Worm (Caenorhabditis elegans) whole organism, L3 larva: ENCODE measurements around the gene frpr-2.

Experiments used
- ceh-16 ChIP-seq: sonication (generic microtip); optimal IDR thresholded peaks from 2 replicates; lab custom pipeline; 2017; ENCODE audit warnings: missing biosample characterization, missing genetic modification characterization
- ceh-9 ChIP-seq: sonication (generic microtip); optimal IDR thresholded peaks from 2 replicates; lab custom pipeline; 2018; ENCODE audit warnings: missing biosample characterization, missing genetic modification characterization
- egl-27 ChIP-seq: sonication (generic microtip); optimal IDR thresholded peaks from 4 replicates; lab custom pipeline; 2017; ENCODE audit warnings: missing biosample characterization, missing genetic modification reagents, missing genetic modification characterization
- egl-5 ChIP-seq: fragments of 150-350 bp; optimal IDR thresholded peaks from 2 replicates; lab custom pipeline; 2017; ENCODE audit warnings: missing biosample characterization, missing genetic modification reagents, missing genetic modification characterization, inconsistent platforms
- elt-3 ChIP-seq, 3 experiments: fragments of 150-350 bp in 1 of 3; sonication (generic microtip) in 2 of 3; optimal IDR thresholded peaks; 2 replicates in 2 of 3; 4 replicates in 1 of 3; lab custom pipeline; 2014 to 2017; ENCODE audit warnings: missing biosample characterization in 3 of 3, missing genetic modification characterization in 3 of 3
- fos-1 ChIP-seq: fragments of 150-350 bp; optimal IDR thresholded peaks from 2 replicates; lab custom pipeline; 2014; ENCODE audit warnings: missing biosample characterization, missing genetic modification characterization
- hmg-11 ChIP-seq: sonication (generic microtip); optimal IDR thresholded peaks from 2 replicates; lab custom pipeline; 2016; ENCODE audit warnings: missing genetic modification characterization, missing compliant biosample characterization
- nhr-237 ChIP-seq: fragments of 150-350 bp; optimal IDR thresholded peaks from 2 replicates; lab custom pipeline; 2014; ENCODE audit warnings: missing biosample characterization, missing genetic modification characterization
- pha-4 ChIP-seq: fragments of 150-350 bp; optimal IDR thresholded peaks from 2 replicates; lab custom pipeline; 2014; ENCODE audit warnings: missing biosample characterization, missing genetic modification reagents, missing genetic modification characterization
- snpc-4 ChIP-seq: fragments of 150-350 bp; optimal IDR thresholded peaks from 2 replicates; lab custom pipeline; 2014; ENCODE audit warnings: missing biosample characterization, missing genetic modification characterization
- tbx-2 ChIP-seq: sonication (generic microtip); optimal IDR thresholded peaks from 2 replicates; lab custom pipeline; 2016; ENCODE audit warnings: mild to moderate bottlenecking, missing genetic modification characterization, missing compliant biosample characterization
- unc-62 ChIP-seq: fragments of 150-350 bp; sonication (generic microtip); optimal IDR thresholded peaks from 4 replicates; lab custom pipeline; 2014; ENCODE audit warnings: missing biosample characterization, missing genetic modification reagents, missing genetic modification characterization
- zag-1 ChIP-seq: fragments of 150-350 bp; optimal IDR thresholded peaks from 2 replicates; lab custom pipeline; 2014; ENCODE audit warnings: missing biosample characterization, missing genetic modification characterization

DNA sequence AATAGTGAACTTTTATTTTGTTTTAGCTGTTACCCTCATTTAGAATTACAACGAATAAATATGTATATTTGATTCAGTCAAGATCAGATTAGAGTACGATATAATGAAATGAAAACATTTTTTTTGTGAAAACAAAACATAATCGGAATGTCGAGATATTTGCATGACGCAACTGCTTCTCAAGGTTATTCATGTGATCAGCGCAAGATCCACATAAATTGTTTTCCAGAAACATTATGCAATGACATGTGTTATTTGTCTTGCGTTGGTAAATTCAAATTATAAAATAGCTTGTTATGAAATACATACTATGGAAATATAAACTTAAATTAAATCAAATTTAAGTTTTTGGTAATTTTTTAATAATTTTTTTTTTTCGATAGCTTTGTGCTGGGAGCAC, 34.3 kb downstream of the frpr-2 start:
- TF ChIP-seq ceh-9 (no peak), egl-27 (no peak), tbx-2 (tag; lab: Kevin White, UChicago) (no peak), nhr-237 (tag; lab: Kevin White, UChicago) (no peak), elt-3 (tag; optimal IDR thresholded peaks at IDR 0.05; lab: Kevin White, UChicago) (no peak), fos-1 (tag; lab: Kevin White, UChicago) (no peak), ceh-16 (tag; lab: Kevin White, UChicago) (no peak), pha-4 (tag; lab: Kevin White, UChicago) (no peak), hmg-11 (no peak), unc-62 (GFP tag; lab: Kevin White, UChicago) (no peak), egl-5 (tag; lab: Kevin White, UChicago) (no peak), snpc-4 (no peak), zag-1 (tag; lab: Kevin White, UChicago) (no peak)
